Worm (Caenorhabditis elegans) whole organism, L3 larva: ENCODE data around the gene zip-12.
A peak's percentile ranks its signal among the peaks of the same experiment; 100 is the strongest.

Experiments used
- R02D3.7 ChIP-seq: fragments of 150-350 bp; optimal IDR thresholded peaks from 2 replicates; lab custom pipeline; 2014; ENCODE audit warnings: missing biosample characterization, missing genetic modification characterization
- aly-2 ChIP-seq: fragments of 150-350 bp; optimal IDR thresholded peaks from 2 replicates; lab custom pipeline; 2014; ENCODE audit warnings: missing biosample characterization, missing genetic modification characterization
- ama-1 ChIP-seq: fragments of 150-350 bp; optimal IDR thresholded peaks from 2 replicates; lab custom pipeline; 2018
- ceh-28 ChIP-seq: fragments of 150-350 bp; optimal IDR thresholded peaks from 2 replicates; lab custom pipeline; 2014; ENCODE audit warnings: missing biosample characterization, missing genetic modification reagents, missing genetic modification characterization
- ceh-82 ChIP-seq: fragments of 150-350 bp; optimal IDR thresholded peaks from 2 replicates; lab custom pipeline; 2014; ENCODE audit warnings: missing biosample characterization, missing genetic modification characterization
- daf-12 ChIP-seq: fragments of 150-350 bp; optimal IDR thresholded peaks from 2 replicates; lab custom pipeline; 2014; ENCODE audit warnings: missing biosample characterization, missing genetic modification reagents, missing genetic modification characterization
- egl-27 ChIP-seq: sonication (generic microtip); optimal IDR thresholded peaks from 4 replicates; lab custom pipeline; 2017; ENCODE audit warnings: missing biosample characterization, missing genetic modification reagents, missing genetic modification characterization
- egl-5 ChIP-seq: fragments of 150-350 bp; optimal IDR thresholded peaks from 2 replicates; lab custom pipeline; 2017; ENCODE audit warnings: missing biosample characterization, missing genetic modification reagents, missing genetic modification characterization, inconsistent platforms
- elt-2 ChIP-seq: sonication (generic microtip); optimal IDR thresholded peaks from 2 replicates; lab custom pipeline; 2016; ENCODE audit warnings: missing genetic modification reagents, mild to moderate bottlenecking, missing genetic modification characterization, missing compliant biosample characterization
- elt-3 ChIP-seq, 3 experiments: fragments of 150-350 bp in 1 of 3; sonication (generic microtip) in 2 of 3; optimal IDR thresholded peaks; 2 replicates in 2 of 3; 4 replicates in 1 of 3; lab custom pipeline; 2014 to 2017; ENCODE audit warnings: missing biosample characterization in 3 of 3, missing genetic modification characterization in 3 of 3
- fkh-10 ChIP-seq: sonication (generic microtip); optimal IDR thresholded peaks from 2 replicates; lab custom pipeline; 2017; ENCODE audit warnings: missing biosample characterization, missing genetic modification reagents, missing genetic modification characterization
- fkh-2 ChIP-seq: fragments of 150-350 bp; optimal IDR thresholded peaks from 2 replicates; lab custom pipeline; 2014; ENCODE audit warnings: missing biosample characterization, missing genetic modification reagents, missing genetic modification characterization
- fos-1 ChIP-seq: fragments of 150-350 bp; optimal IDR thresholded peaks from 2 replicates; lab custom pipeline; 2014; ENCODE audit warnings: missing biosample characterization, missing genetic modification characterization
- jun-1 ChIP-seq: fragments of 150-350 bp; optimal IDR thresholded peaks from 2 replicates; lab custom pipeline; 2014; ENCODE audit warnings: missing biosample characterization, missing genetic modification reagents, missing genetic modification characterization
- lin-15B ChIP-seq: fragments of 150-350 bp; optimal IDR thresholded peaks from 2 replicates; lab custom pipeline; 2014; ENCODE audit warnings: missing biosample characterization, missing genetic modification characterization
- lin-39 ChIP-seq: fragments of 150-350 bp; optimal IDR thresholded peaks from 2 replicates; lab custom pipeline; 2018; ENCODE audit warnings: missing biosample characterization, missing genetic modification reagents, missing genetic modification characterization
- mml-1 ChIP-seq: fragments of 150-350 bp; sonication (generic microtip); optimal IDR thresholded peaks from 3 replicates; lab custom pipeline; 2014; ENCODE audit warnings: missing biosample characterization, missing genetic modification characterization
- nfya-1 ChIP-seq: sonication (generic microtip); optimal IDR thresholded peaks from 2 replicates; lab custom pipeline; 2017; ENCODE audit warnings: missing genetic modification characterization, mild to moderate bottlenecking, missing compliant biosample characterization, antibody characterized with exemption, moderate library complexity; ENCODE audit not compliant: insufficient read depth
- nhr-11 ChIP-seq: fragments of 150-350 bp; optimal IDR thresholded peaks from 2 replicates; lab custom pipeline; 2014; ENCODE audit warnings: missing biosample characterization, missing genetic modification characterization
- nhr-12 ChIP-seq: fragments of 150-350 bp; optimal IDR thresholded peaks from 2 replicates; lab custom pipeline; 2014; ENCODE audit warnings: missing biosample characterization, missing genetic modification characterization
- nhr-23 ChIP-seq: fragments of 150-350 bp; optimal IDR thresholded peaks from 2 replicates; lab custom pipeline; 2014; ENCODE audit warnings: missing biosample characterization, missing genetic modification reagents, missing genetic modification characterization
- nhr-25 ChIP-seq: sonication (generic microtip); optimal IDR thresholded peaks from 2 replicates; lab custom pipeline; 2017; ENCODE audit warnings: missing biosample characterization, missing genetic modification characterization
- nhr-67 ChIP-seq: fragments of 150-350 bp; optimal IDR thresholded peaks from 2 replicates; lab custom pipeline; 2014; ENCODE audit warnings: missing biosample characterization, missing genetic modification characterization
- nhr-76 ChIP-seq: fragments of 150-350 bp; sonication (generic microtip); optimal IDR thresholded peaks from 5 replicates; lab custom pipeline; 2014; ENCODE audit warnings: missing biosample characterization, missing genetic modification characterization
- pha-4 ChIP-seq: fragments of 150-350 bp; optimal IDR thresholded peaks from 2 replicates; lab custom pipeline; 2014; ENCODE audit warnings: missing biosample characterization, missing genetic modification reagents, missing genetic modification characterization
- pqm-1 ChIP-seq: fragments of 150-350 bp; optimal IDR thresholded peaks from 2 replicates; lab custom pipeline; 2017; ENCODE audit warnings: missing biosample characterization, missing genetic modification characterization, inconsistent platforms
- sea-2 ChIP-seq: fragments of 150-350 bp; sonication (generic microtip); optimal IDR thresholded peaks from 4 replicates; lab custom pipeline; 2014; ENCODE audit warnings: missing biosample characterization, missing genetic modification reagents, missing genetic modification characterization
- skn-1 ChIP-seq: fragments of 150-350 bp; optimal IDR thresholded peaks from 2 replicates; lab custom pipeline; 2014; ENCODE audit warnings: missing biosample characterization, missing genetic modification characterization
- snpc-4 ChIP-seq: fragments of 150-350 bp; optimal IDR thresholded peaks from 2 replicates; lab custom pipeline; 2014; ENCODE audit warnings: missing biosample characterization, missing genetic modification characterization
- tbx-2 ChIP-seq: sonication (generic microtip); optimal IDR thresholded peaks from 2 replicates; lab custom pipeline; 2016; ENCODE audit warnings: mild to moderate bottlenecking, missing genetic modification characterization, missing compliant biosample characterization
- unc-39 ChIP-seq: sonication (generic microtip); optimal IDR thresholded peaks from 4 replicates; lab custom pipeline; 2017; ENCODE audit warnings: missing biosample characterization, missing genetic modification characterization
- unc-62 ChIP-seq: fragments of 150-350 bp; sonication (generic microtip); optimal IDR thresholded peaks from 4 replicates; lab custom pipeline; 2014; ENCODE audit warnings: missing biosample characterization, missing genetic modification reagents, missing genetic modification characterization
- zag-1 ChIP-seq: fragments of 150-350 bp; optimal IDR thresholded peaks from 2 replicates; lab custom pipeline; 2014; ENCODE audit warnings: missing biosample characterization, missing genetic modification characterization
- ztf-4 ChIP-seq: fragments of 150-350 bp; optimal IDR thresholded peaks from 2 replicates; lab custom pipeline; 2014; ENCODE audit warnings: missing biosample characterization, missing genetic modification characterization

zip-12 gene

ce11 chrIII:12304805-12305377 lies 22.8 kb upstream of the zip-12 start:
- TF ChIP-seq zag-1 (tag; lab: Kevin White, UChicago), result no peak
- peak; percentile 66 for TF ChIP-seq pha-4 (tag; lab: Kevin White, UChicago)
- no peak for TF ChIP-seq nhr-67 (tag; lab: Kevin White, UChicago)

- TF ChIP-seq tbx-2 (tag; lab: Kevin White, UChicago) (no peak), fkh-10 (GFP tag; lab: Kevin White, UChicago) (no peak), elt-2 (tag; lab: Kevin White, UChicago) (peak; percentile 55)
These were observed 20.2 kb upstream of the zip-12 start, which contains the start of gene pqn-92 for ce11 chrIII:12307475-12307874. TSS of gene pqn-92 (plus strand) at chrIII:12307781.

- TF ChIP-seq ama-1 (no peak), ztf-4 (tag; lab: Kevin White, UChicago) (no peak), unc-62 (GFP tag; lab: Kevin White, UChicago) (no peak), daf-12 (tag; lab: Kevin White, UChicago) (no peak), tbx-2 (tag; lab: Kevin White, UChicago) (no peak), R02D3.7 (tag; lab: Kevin White, UChicago) (no peak), elt-2 (tag; lab: Kevin White, UChicago) (no peak), nhr-12 (tag; lab: Kevin White, UChicago) (no peak), nhr-23 (no peak), ceh-82 (tag; lab: Kevin White, UChicago) (no peak), fkh-2 (tag; lab: Kevin White, UChicago) (no peak), lin-39 (no peak), egl-5 (tag; lab: Kevin White, UChicago) (no peak), lin-15B (tag; lab: Kevin White, UChicago) (no peak), ceh-28 (no peak), elt-3 (tag; optimal IDR thresholded peaks at IDR 0.05; lab: Kevin White, UChicago) (no peak), skn-1 (tag; lab: Kevin White, UChicago) (no peak), nfya-1 (no peak), nhr-76 (tag; lab: Kevin White, UChicago) (no peak), fos-1 (no peak)
- TF ChIP-seq, all 47 proteins: peak for 0
These were observed 14.8 kb upstream of the zip-12 start, which contains the start of gene Y75B8A.39 for ce11 chrIII:12312886-12313285. TSS of gene Y75B8A.39 (plus strand) at chrIII:12313186.

- TF ChIP-seq nhr-11 (tag; lab: Kevin White, UChicago), result no peak
- no peak for TF ChIP-seq unc-62 (GFP tag; lab: Kevin White, UChicago)
- no peak for TF ChIP-seq fos-1
- TF ChIP-seq sea-2 (GFP tag; lab: Kevin White, UChicago), result no peak
- TF ChIP-seq fkh-10 (GFP tag; lab: Kevin White, UChicago), result no peak
- no peak for TF ChIP-seq lin-39
- TF ChIP-seq unc-39, result no peak
- no peak for TF ChIP-seq mml-1
- no peak for TF ChIP-seq nhr-67 (tag; lab: Kevin White, UChicago)
- TF ChIP-seq egl-27 (tag; lab: Kevin White, UChicago), result no peak
These were observed 12.5 kb upstream of the zip-12 start, which contains the start of gene Y75B8A.37 for ce11 chrIII:12315179-12315578. TSS of gene Y75B8A.37 (plus strand) at chrIII:12315479.

- TF ChIP-seq R02D3.7 (tag; lab: Kevin White, UChicago) (no peak), elt-2 (tag; lab: Kevin White, UChicago) (peak; percentile 91), elt-3 (tag; optimal IDR thresholded peaks at IDR 0.05; lab: Kevin White, UChicago) (no peak), jun-1 (tag; lab: Kevin White, UChicago) (peak; percentile 83), pha-4 (tag; lab: Kevin White, UChicago) (peak; percentile 11), pqm-1 (tag; lab: Kevin White, UChicago) (peak; percentile 88)
- TF ChIP-seq, all 47 proteins: peak for 4
These were observed 10.2 kb upstream of the zip-12 start for ce11 chrIII:12317492-12317891.

ce11 chrIII:12318794-12319193 lies 8.9 kb upstream of the zip-12 start, which contains the start of gene Y75B8A.28:
TSS of gene Y75B8A.28 (plus strand) at chrIII:12319089.
- TF ChIP-seq nhr-25 (tag; lab: Kevin White, UChicago) (no peak), jun-1 (tag; lab: Kevin White, UChicago) (peak; percentile 91), snpc-4 (no peak), aly-2 (tag; lab: Kevin White, UChicago) (no peak), elt-2 (tag; lab: Kevin White, UChicago) (peak; percentile 96), unc-62 (GFP tag; lab: Kevin White, UChicago) (no peak), pqm-1 (tag; lab: Kevin White, UChicago) (peak; percentile 99), fkh-2 (tag; lab: Kevin White, UChicago) (no peak), sea-2 (GFP tag; lab: Kevin White, UChicago) (no peak), pha-4 (tag; lab: Kevin White, UChicago) (peak; percentile 50), fos-1 (peak; percentile 84)
